Worm (Caenorhabditis elegans): Measurements from ENCODE around the gene set-13.

- no peak for TF ChIP-seq B0019.2 (GFP tag; conservative IDR thresholded peaks at IDR 0.05)
- no peak for TF ChIP-seq ama-1 (optimal IDR thresholded peaks at IDR 0.05)
- peak in 1 of 2 experiments; percentile 7 for TF ChIP-seq ama-1 (GFP tag; optimal IDR thresholded peaks at IDR 0.05)
- no peak for TF ChIP-seq unc-62 (GFP tag; optimal IDR thresholded peaks at IDR 0.05)
Measured at ce11 chrII:2861385-2862099, 44.8 kb downstream of the set-13 start.
